Fruit fly (Drosophila melanogaster) whole organism, embryonic: ENCODE results near the gene lark.
A peak's percentile ranks its signal among the peaks of the same experiment; 100 is the strongest.

ENCODE experiments used
- Ada2b ChIP-seq: fragments of 200-800 bp; sonication (Bioruptor generic); IDR thresholded peaks from 2 replicates; pipeline ENCODE4 v1.3.6; 2022; ENCODE audit warnings: missing biosample characterization, missing genetic modification characterization
- Atf3 ChIP-seq: fragments of 200-800 bp; sonication (Bioruptor generic); optimal IDR thresholded peaks from 3 replicates; lab custom pipeline; 2016; ENCODE audit warnings: missing biosample characterization, missing genetic modification characterization
- BEAF-32 ChIP-seq: fragments of 200-800 bp; sonication (Bioruptor generic); optimal IDR thresholded peaks from 3 replicates; lab custom pipeline; 2017; ENCODE audit warnings: missing biosample characterization, missing genetic modification characterization, mild to moderate bottlenecking, moderate library complexity, missing genetic modification reagents
- Bgb ChIP-seq: fragments of 200-800 bp; sonication (Bioruptor generic); IDR thresholded peaks from 2 replicates; pipeline ENCODE4 v1.3.6; 2022; ENCODE audit warnings: missing biosample characterization, missing genetic modification characterization; ENCODE audit not compliant: partially characterized antibody
- CG12071 ChIP-seq: fragments of 200-800 bp; sonication (Bioruptor generic); optimal IDR thresholded peaks from 3 replicates; lab custom pipeline; 2018; ENCODE audit warnings: missing biosample characterization, mild to moderate bottlenecking, missing genetic modification characterization
- CG12155 ChIP-seq: fragments of 200-800 bp; sonication (Bioruptor generic); optimal IDR thresholded peaks from 3 replicates; lab custom pipeline; 2016; ENCODE audit warnings: missing biosample characterization, missing genetic modification characterization
- CG12236 ChIP-seq: fragments of 200-800 bp; sonication (Bioruptor generic); optimal IDR thresholded peaks from 2 replicates; lab custom pipeline; 2016; ENCODE audit warnings: missing biosample characterization, missing genetic modification characterization
- CG12942 ChIP-seq: fragments of 200-800 bp; sonication (Bioruptor generic); optimal IDR thresholded peaks from 3 replicates; lab custom pipeline; 2016; ENCODE audit warnings: missing biosample characterization, missing genetic modification characterization
- CG15696 ChIP-seq: fragments of 200-800 bp; sonication (Bioruptor generic); optimal IDR thresholded peaks from 2 replicates; lab custom pipeline; 2019; ENCODE audit warnings: missing biosample characterization, mild to moderate bottlenecking, missing genetic modification characterization, moderate library complexity
- CG17359 ChIP-seq: fragments of 200-800 bp; sonication (Bioruptor generic); optimal IDR thresholded peaks from 3 replicates; lab custom pipeline; 2018; ENCODE audit warnings: missing biosample characterization, mild to moderate bottlenecking, missing genetic modification characterization, moderate library complexity
- CG2678 ChIP-seq: fragments of 200-800 bp; sonication (Bioruptor generic); optimal IDR thresholded peaks from 3 replicates; lab custom pipeline; 2019; ENCODE audit warnings: missing biosample characterization, mild to moderate bottlenecking, missing genetic modification characterization, moderate library complexity
- CG3407 ChIP-seq: fragments of 200-800 bp; sonication (Bioruptor generic); optimal IDR thresholded peaks from 2 replicates; lab custom pipeline; 2018; ENCODE audit warnings: missing biosample characterization, mild to moderate bottlenecking, missing genetic modification characterization
- CG4404 ChIP-seq: fragments of 200-800 bp; sonication (Bioruptor generic); IDR thresholded peaks from 2 replicates; pipeline ENCODE4 v1.3.6; 2022; ENCODE audit warnings: missing biosample characterization, missing genetic modification characterization
- CG6683 ChIP-seq: fragments of 200-800 bp; sonication (Bioruptor generic); optimal IDR thresholded peaks from 2 replicates; lab custom pipeline; 2017; ENCODE audit warnings: missing biosample characterization, mild to moderate bottlenecking, missing genetic modification characterization, missing genetic modification reagents
- CG7271 ChIP-seq: fragments of 200-800 bp; sonication (Bioruptor generic); optimal IDR thresholded peaks from 2 replicates; lab custom pipeline; 2018; ENCODE audit warnings: missing biosample characterization, mild to moderate bottlenecking, missing genetic modification characterization, moderate library complexity
- CG7963 ChIP-seq: fragments of 200-800 bp; sonication (Bioruptor generic); IDR thresholded peaks from 3 replicates; pipeline ENCODE4 v1.3.6; 2022; ENCODE audit warnings: missing biosample characterization, missing genetic modification characterization; ENCODE audit not compliant: partially characterized antibody
- CG9797 ChIP-seq: fragments of 200-800 bp; sonication (Bioruptor generic); optimal IDR thresholded peaks from 3 replicates; lab custom pipeline; 2018; ENCODE audit warnings: missing biosample characterization, mild to moderate bottlenecking, missing genetic modification characterization
- Dad ChIP-seq: fragments of 200-800 bp; sonication (Bioruptor generic); optimal IDR thresholded peaks from 3 replicates; lab custom pipeline; 2016; ENCODE audit warnings: missing biosample characterization, missing genetic modification characterization
- Dll ChIP-seq: fragments of 200-800 bp; sonication (Bioruptor generic); IDR thresholded peaks from 4 replicates; pipeline ENCODE4 v1.3.6; 2022; ENCODE audit warnings: missing biosample characterization, missing genetic modification characterization; ENCODE audit not compliant: partially characterized antibody
- Eip74EF ChIP-seq, 2 experiments: fragments of 200-800 bp in 1 of 2; fragments of >200 bp in 1 of 2; sonication (Bioruptor generic) in 1 of 2; optimal IDR thresholded peaks; 2 replicates each; lab custom pipeline; 2017 to 2019; ENCODE audit warnings: missing biosample characterization in 2 of 2, missing genetic modification characterization in 2 of 2, mild to moderate bottlenecking in 1 of 2, moderate library complexity in 1 of 2
- Fer3 ChIP-seq: fragments of 200-800 bp; sonication (Bioruptor generic); optimal IDR thresholded peaks from 2 replicates; lab custom pipeline; 2018; ENCODE audit warnings: missing biosample characterization, mild to moderate bottlenecking, missing genetic modification characterization, moderate library complexity
- NFAT ChIP-seq: fragments of 200-800 bp; sonication (Bioruptor generic); IDR thresholded peaks from 2 replicates; pipeline ENCODE4 v1.3.6; 2022; ENCODE audit warnings: missing biosample characterization, missing genetic modification characterization
- Nf-YC ChIP-seq: fragments of 200-800 bp; optimal IDR thresholded peaks from 3 replicates; lab custom pipeline; 2019; ENCODE audit warnings: missing biosample characterization, mild to moderate bottlenecking, missing genetic modification characterization, moderate library complexity
- NfI ChIP-seq: fragments of 200-800 bp; sonication (Bioruptor generic); optimal IDR thresholded peaks from 3 replicates; lab custom pipeline; 2018; ENCODE audit warnings: missing biosample characterization, mild to moderate bottlenecking, missing genetic modification characterization, moderate library complexity
- Ssrp ChIP-seq: fragments of 200-800 bp; sonication (Bioruptor generic); optimal IDR thresholded peaks from 2 replicates; lab custom pipeline; 2018; ENCODE audit warnings: missing biosample characterization, mild to moderate bottlenecking, missing genetic modification characterization, moderate library complexity
- Stat92E ChIP-seq, 3 experiments: fragments of >200 bp in 2 of 3; fragments of 200-800 bp in 1 of 3; sonication (Bioruptor generic) in 1 of 3; optimal IDR thresholded peaks; 2 replicates each; lab custom pipeline; 2017 to 2019; ENCODE audit warnings: missing biosample characterization in 3 of 3, missing genetic modification characterization in 3 of 3, mild to moderate bottlenecking in 1 of 3, moderate library complexity in 1 of 3
- TFAM ChIP-seq: fragments of 200-800 bp; sonication (Bioruptor generic); optimal IDR thresholded peaks from 2 replicates; lab custom pipeline; 2017; ENCODE audit warnings: missing biosample characterization, missing genetic modification characterization, inconsistent platforms
- YL-1 ChIP-seq: fragments of 200-800 bp; sonication (Bioruptor generic); optimal IDR thresholded peaks from 3 replicates; lab custom pipeline; 2017; ENCODE audit warnings: missing biosample characterization, mild to moderate bottlenecking, missing genetic modification characterization
- al ChIP-seq: fragments of 200-800 bp; sonication (Bioruptor generic); IDR thresholded peaks from 2 replicates; pipeline ENCODE4 v1.3.6; 2022; ENCODE audit warnings: missing biosample characterization, missing genetic modification characterization
- amos ChIP-seq: fragments of 200-800 bp; sonication (Bioruptor generic); IDR thresholded peaks from 2 replicates; pipeline ENCODE4 v1.3.6; 2022; ENCODE audit warnings: missing biosample characterization, missing genetic modification characterization; ENCODE audit not compliant: partially characterized antibody
- aop ChIP-seq: fragments of 200-800 bp; sonication (Bioruptor generic); IDR thresholded peaks from 2 replicates; pipeline ENCODE4 v1.3.6; 2022; ENCODE audit warnings: missing biosample characterization, missing genetic modification characterization
- bsh ChIP-seq, 2 experiments: fragments of 200-800 bp; sonication (Bioruptor generic); optimal IDR thresholded peaks; 2 replicates each; lab custom pipeline; 2017 to 2018; ENCODE audit warnings: mild to moderate bottlenecking in 2 of 2, missing biosample characterization in 2 of 2, missing genetic modification characterization in 2 of 2, moderate library complexity in 1 of 2
- chn ChIP-seq: fragments of 200-800 bp; sonication (Bioruptor generic); optimal IDR thresholded peaks from 2 replicates; lab custom pipeline; 2016; ENCODE audit warnings: missing biosample characterization, missing genetic modification characterization
- ems ChIP-seq: fragments of 200-800 bp; sonication (Bioruptor generic); optimal IDR thresholded peaks from 3 replicates; lab custom pipeline; 2016; ENCODE audit warnings: missing biosample characterization, missing genetic modification characterization
- fu2 ChIP-seq: fragments of 200-800 bp; sonication (Bioruptor generic); optimal IDR thresholded peaks from 2 replicates; lab custom pipeline; 2016; ENCODE audit warnings: missing biosample characterization, missing genetic modification characterization
- gem ChIP-seq: fragments of 200-800 bp; sonication (Bioruptor generic); optimal IDR thresholded peaks from 2 replicates; lab custom pipeline; 2019; ENCODE audit warnings: missing biosample characterization, mild to moderate bottlenecking, missing genetic modification characterization, moderate library complexity
- grau ChIP-seq: fragments of 200-800 bp; optimal IDR thresholded peaks from 3 replicates; lab custom pipeline; 2019; ENCODE audit warnings: missing biosample characterization, mild to moderate bottlenecking, missing genetic modification characterization, moderate library complexity
- h ChIP-seq: fragments of >200 bp; optimal IDR thresholded peaks from 2 replicates; lab custom pipeline; 2017
- ken ChIP-seq: fragments of 200-800 bp; sonication (Bioruptor generic); IDR thresholded peaks from 3 replicates; pipeline ENCODE4 v1.3.6; 2022; ENCODE audit warnings: missing biosample characterization, missing genetic modification characterization
- mam ChIP-seq: fragments of 200-800 bp; sonication (Bioruptor generic); optimal IDR thresholded peaks from 3 replicates; lab custom pipeline; 2016; ENCODE audit warnings: missing biosample characterization, missing genetic modification characterization
- pan ChIP-seq, 4 experiments: fragments of >200 bp in 3 of 4; fragments of 200-800 bp in 1 of 4; sonication (Bioruptor generic) in 1 of 4; optimal IDR thresholded peaks in 3 of 4; IDR thresholded peaks in 1 of 4; 2 replicates each; pipeline versions ENCODE4 v1.3.6 to Lab custom; 2017 to 2022; ENCODE audit warnings: missing biosample characterization in 2 of 4, missing genetic modification characterization in 2 of 4, mixed read lengths in 1 of 4
- pb ChIP-seq: fragments of 200-800 bp; sonication (Bioruptor generic); optimal IDR thresholded peaks from 3 replicates; lab custom pipeline; 2016; ENCODE audit warnings: missing biosample characterization, missing genetic modification characterization
- phol ChIP-seq: fragments of 200-800 bp; sonication (Bioruptor generic); optimal IDR thresholded peaks from 3 replicates; lab custom pipeline; 2018; ENCODE audit warnings: missing biosample characterization, mild to moderate bottlenecking, missing genetic modification characterization, moderate library complexity
- prd ChIP-seq, 3 experiments: fragments of >200 bp in 2 of 3; fragments of 200-800 bp in 1 of 3; sonication (Bioruptor generic) in 1 of 3; optimal IDR thresholded peaks in 2 of 3; IDR thresholded peaks in 1 of 3; 2 replicates in 2 of 3; 3 replicates in 1 of 3; pipeline versions ENCODE4 v1.3.6 to Lab custom; 2017 to 2022; ENCODE audit warnings: missing biosample characterization in 1 of 3, missing genetic modification characterization in 1 of 3
- row ChIP-seq: fragments of 200-800 bp; sonication (Bioruptor generic); IDR thresholded peaks from 3 replicates; pipeline ENCODE4 v1.3.6; 2022; ENCODE audit warnings: missing biosample characterization, missing genetic modification characterization
- tgo ChIP-seq: fragments of 200-800 bp; sonication (Bioruptor generic); IDR thresholded peaks from 3 replicates; pipeline ENCODE4 v1.3.6; 2022; ENCODE audit warnings: missing biosample characterization, missing genetic modification characterization
- trem ChIP-seq: fragments of 200-800 bp; optimal IDR thresholded peaks from 3 replicates; lab custom pipeline; 2019; ENCODE audit warnings: missing biosample characterization, mild to moderate bottlenecking, missing genetic modification characterization, moderate library complexity

Gene lark

dm6 chr3L:7381359-7381976 is 42.4 kb downstream of the lark start, which contains the start of the genes SMSr and smid (continued):
- TF ChIP-seq Bgb (GFP tag; lab: Robert Waterston, UW) (peak; percentile 86), Dad (GFP tag; lab: Kevin White, UChicago) (no peak), tgo (GFP tag; lab: Robert Waterston, UW) (peak; percentile 42; the same call in 2 of the 3 replicates), Fer3 (peak; percentile 39), Ssrp (tag; lab: Kevin White, UChicago) (peak; percentile 59), pb (GFP tag; lab: Kevin White, UChicago) (no peak), ems (GFP tag; lab: Kevin White, UChicago) (peak; percentile 7), phol (tag; lab: Kevin White, UChicago) (peak; percentile 84), CG7963 (peak; percentile 62; the same call in 2 of the 3 replicates), CG9797 (peak; percentile 42), NFAT (GFP tag; lab: Robert Waterston, UW) (no peak), al (GFP tag; lab: Robert Waterston, UW) (peak; percentile 64), NfI (GFP tag; lab: Kevin White, UChicago) (peak; percentile 58), Atf3 (GFP tag; lab: Kevin White, UChicago) (peak; percentile 20), ken (GFP tag; lab: Robert Waterston, UW) (0 out of 3 replicates have a peak, but pooled peaks have one; percentile 55), CG2678 (tag; lab: Kevin White, UChicago) (no peak), BEAF-32 (peak; percentile 97), trem (tag; lab: Kevin White, UChicago) (peak; percentile 85), CG15696 (tag; lab: Kevin White, UChicago) (peak; percentile 54), Ada2b (0 out of 2 replicates have a peak, but pooled peaks have one; percentile 23), fu2 (GFP tag; lab: Kevin White, UChicago) (peak; percentile 53), CG12236 (GFP tag; lab: Kevin White, UChicago) (no peak), aop (GFP tag; lab: Robert Waterston, UW) (no peak), chn (GFP tag; lab: Kevin White, UChicago) (peak; percentile 54), CG3407 (GFP tag; lab: Kevin White, UChicago) (peak; percentile 21), h (no peak), CG17359 (tag; lab: Kevin White, UChicago) (peak; percentile 53), row (GFP tag; lab: Robert Waterston, UW) (peak; percentile 92), CG6683 (no peak), CG12071 (no peak), pan (optimal IDR thresholded peaks at IDR 0.05; lab: Kevin White, UChicago) (no peak), pan (GFP tag; optimal IDR thresholded peaks at IDR 0.05 in 1 of 2, IDR thresholded peaks at IDR 0.05 in 1 of 2) (peak in 1 of 2 experiments; percentile 47), prd (optimal IDR thresholded peaks at IDR 0.05; lab: Kevin White, UChicago) (no peak), prd (GFP tag; IDR thresholded peaks at IDR 0.05; lab: Robert Waterston, UW) (peak; percentile 63; the same call in 2 of the 3 replicates), Eip74EF (GFP tag; optimal IDR thresholded peaks at IDR 0.05; lab: Kevin White, UChicago) (peak; percentile 25 to 73), CG7271 (tag; lab: Kevin White, UChicago) (peak; percentile 9), gem (peak; percentile 82), Nf-YC (no peak), CG4404 (peak; percentile 56; the same call in 1 of the 2 replicates), Stat92E (GFP tag; optimal IDR thresholded peaks at IDR 0.05; lab: Kevin White, UChicago) (peak in 1 of 3 experiments; percentile 70), Dll (peak; percentile 91), amos (GFP tag; lab: Robert Waterston, UW) (peak; percentile 82), TFAM (GFP tag; lab: Kevin White, UChicago) (no peak), CG12942 (GFP tag; lab: Kevin White, UChicago) (peak; percentile 54), mam (GFP tag; lab: Kevin White, UChicago) (peak; percentile 66), bsh (GFP tag; optimal IDR thresholded peaks at IDR 0.05; lab: Kevin White, UChicago) (peak in 1 of 2 experiments; percentile 47), grau (tag; lab: Kevin White, UChicago) (peak; percentile 73), CG12155 (peak; percentile 64), YL-1 (GFP tag; lab: Kevin White, UChicago) (peak; percentile 78)
